Fruit fly (Drosophila melanogaster) whole organism, embryonic: Measurements from ENCODE around the gene Gga.

Experiments
- Asciz ChIP-seq: fragments of 200-800 bp; sonication (Bioruptor generic); optimal IDR thresholded peaks from 2 replicates; lab custom pipeline; 2017; ENCODE audit warnings: missing biosample characterization, mild to moderate bottlenecking, missing genetic modification characterization, missing genetic modification reagents
- B-H1 ChIP-seq: fragments of 200-800 bp; sonication (Bioruptor generic); IDR thresholded peaks from 3 replicates; pipeline ENCODE4 v1.3.6; 2022; ENCODE audit warnings: missing biosample characterization, missing genetic modification characterization
- BEAF-32 ChIP-seq: fragments of 200-800 bp; sonication (Bioruptor generic); optimal IDR thresholded peaks from 3 replicates; lab custom pipeline; 2017; ENCODE audit warnings: missing biosample characterization, missing genetic modification characterization, mild to moderate bottlenecking, moderate library complexity, missing genetic modification reagents
- C15 ChIP-seq: fragments of 200-800 bp; sonication (Bioruptor generic); IDR thresholded peaks from 3 replicates; pipeline ENCODE4 v1.3.6; 2022; ENCODE audit warnings: missing biosample characterization, missing genetic modification characterization
- CG10267 ChIP-seq: fragments of 200-800 bp; sonication (Bioruptor generic); optimal IDR thresholded peaks from 2 replicates; lab custom pipeline; 2018; ENCODE audit warnings: missing biosample characterization, mild to moderate bottlenecking, missing genetic modification characterization, moderate library complexity
- CG12391 ChIP-seq: fragments of 200-800 bp; sonication (Bioruptor generic); optimal IDR thresholded peaks from 3 replicates; lab custom pipeline; 2018; ENCODE audit warnings: missing biosample characterization, mild to moderate bottlenecking, missing genetic modification characterization, moderate library complexity
- CG14441 ChIP-seq: fragments of 200-800 bp; sonication (Bioruptor generic); IDR thresholded peaks from 2 replicates; pipeline ENCODE4 v1.3.6; 2022; ENCODE audit warnings: missing biosample characterization, missing genetic modification characterization
- CG15011 ChIP-seq: fragments of 200-800 bp; sonication (Bioruptor generic); optimal IDR thresholded peaks from 3 replicates; lab custom pipeline; 2018; ENCODE audit warnings: missing biosample characterization, mild to moderate bottlenecking, missing genetic modification characterization
- CG15696 ChIP-seq: fragments of 200-800 bp; sonication (Bioruptor generic); optimal IDR thresholded peaks from 2 replicates; lab custom pipeline; 2019; ENCODE audit warnings: missing biosample characterization, mild to moderate bottlenecking, missing genetic modification characterization, moderate library complexity
- CG16779 ChIP-seq: fragments of 200-800 bp; sonication (Bioruptor generic); IDR thresholded peaks from 2 replicates; pipeline ENCODE4 v1.3.6; 2022; ENCODE audit warnings: missing biosample characterization, missing genetic modification characterization
- CG1792 ChIP-seq: fragments of 200-800 bp; sonication (Bioruptor generic); optimal IDR thresholded peaks from 2 replicates; lab custom pipeline; 2016; ENCODE audit warnings: missing biosample characterization, missing genetic modification characterization
- CG18262 ChIP-seq: fragments of 200-800 bp; optimal IDR thresholded peaks from 3 replicates; lab custom pipeline; 2019; ENCODE audit warnings: missing biosample characterization, mild to moderate bottlenecking, missing genetic modification characterization, moderate library complexity
- CG2875 ChIP-seq: fragments of 200-800 bp; sonication (Bioruptor generic); optimal IDR thresholded peaks from 2 replicates; lab custom pipeline; 2017; ENCODE audit warnings: missing biosample characterization, mild to moderate bottlenecking, missing genetic modification characterization, missing genetic modification reagents
- CG2889 ChIP-seq: fragments of 200-800 bp; sonication (Bioruptor generic); IDR thresholded peaks from 3 replicates; pipeline ENCODE4 v1.3.6; 2022; ENCODE audit warnings: missing biosample characterization, missing genetic modification characterization
- CG30020 ChIP-seq: fragments of 200-800 bp; optimal IDR thresholded peaks from 2 replicates; lab custom pipeline; 2019; ENCODE audit warnings: missing biosample characterization, mild to moderate bottlenecking, missing genetic modification characterization, moderate library complexity
- CG32767 ChIP-seq: fragments of 200-800 bp; sonication (Bioruptor generic); IDR thresholded peaks from 2 replicates; pipeline ENCODE4 v1.3.6; 2022; ENCODE audit warnings: missing biosample characterization, missing genetic modification characterization
- CG42726 ChIP-seq: fragments of 200-800 bp; sonication (Bioruptor generic); IDR thresholded peaks from 2 replicates; pipeline ENCODE4 v1.3.6; 2022; ENCODE audit warnings: missing biosample characterization, missing genetic modification characterization; ENCODE audit not compliant: partially characterized antibody
- CG4854 ChIP-seq: fragments of 200-800 bp; sonication (Bioruptor generic); optimal IDR thresholded peaks from 2 replicates; lab custom pipeline; 2016; ENCODE audit warnings: missing biosample characterization, missing genetic modification characterization, inconsistent platforms
- CG7745 ChIP-seq: fragments of 200-800 bp; sonication (Bioruptor generic); optimal IDR thresholded peaks from 2 replicates; lab custom pipeline; 2018; ENCODE audit warnings: missing biosample characterization, mild to moderate bottlenecking, missing genetic modification characterization, moderate library complexity
- CG9817 ChIP-seq: fragments of 200-800 bp; sonication (Bioruptor generic); optimal IDR thresholded peaks from 2 replicates; lab custom pipeline; 2018; ENCODE audit warnings: missing biosample characterization, mild to moderate bottlenecking, missing genetic modification characterization, moderate library complexity
- Camta ChIP-seq: fragments of 200-800 bp; sonication (Bioruptor generic); optimal IDR thresholded peaks from 2 replicates; lab custom pipeline; 2016; ENCODE audit warnings: missing biosample characterization, missing genetic modification characterization
- CkIIα-i1 ChIP-seq: fragments of 200-800 bp; sonication (Bioruptor generic); IDR thresholded peaks from 2 replicates; pipeline ENCODE4 v1.3.6; 2022; ENCODE audit warnings: missing biosample characterization, missing genetic modification characterization
- E2f1 ChIP-seq: fragments of 200-800 bp; sonication (Bioruptor generic); IDR thresholded peaks from 2 replicates; pipeline ENCODE4 v1.3.6; 2022; ENCODE audit warnings: missing biosample characterization, missing genetic modification characterization
- HLHmδ ChIP-seq: fragments of 200-800 bp; sonication (Bioruptor generic); optimal IDR thresholded peaks from 2 replicates; lab custom pipeline; 2018; ENCODE audit warnings: missing biosample characterization, mild to moderate bottlenecking, missing genetic modification characterization, moderate library complexity
- Hmr ChIP-seq: fragments of 200-800 bp; sonication (Bioruptor generic); optimal IDR thresholded peaks from 3 replicates; lab custom pipeline; 2017; ENCODE audit warnings: mild to moderate bottlenecking, missing biosample characterization, missing genetic modification reagents, missing genetic modification characterization
- MBD-R2 ChIP-seq: fragments of 200-800 bp; sonication (Bioruptor generic); IDR thresholded peaks from 2 replicates; pipeline ENCODE4 v1.3.6; 2022; ENCODE audit warnings: missing biosample characterization, missing genetic modification characterization
- Neu2 ChIP-seq: fragments of 200-800 bp; sonication (Bioruptor generic); optimal IDR thresholded peaks from 3 replicates; lab custom pipeline; 2016; ENCODE audit warnings: missing biosample characterization, missing genetic modification characterization, borderline replicate concordance
- Ptx1 ChIP-seq: fragments of 200-800 bp; sonication (Bioruptor generic); IDR thresholded peaks from 2 replicates; pipeline ENCODE4 v1.3.6; 2022; ENCODE audit warnings: missing biosample characterization, missing genetic modification characterization
- Rfx ChIP-seq: fragments of 200-800 bp; sonication (Bioruptor generic); IDR thresholded peaks from 2 replicates; pipeline ENCODE4 v1.3.6; 2022; ENCODE audit warnings: missing biosample characterization, missing genetic modification characterization
- Xbp1 ChIP-seq: fragments of 200-800 bp; sonication (Bioruptor generic); optimal IDR thresholded peaks from 3 replicates; lab custom pipeline; 2016; ENCODE audit warnings: missing biosample characterization, mild to moderate bottlenecking, missing genetic modification characterization
- ab ChIP-seq: fragments of 200-800 bp; sonication (Bioruptor generic); optimal IDR thresholded peaks from 2 replicates; lab custom pipeline; 2016; ENCODE audit warnings: missing biosample characterization, missing genetic modification characterization
- ac ChIP-seq: fragments of 200-800 bp; sonication (Bioruptor generic); optimal IDR thresholded peaks from 3 replicates; lab custom pipeline; 2017; ENCODE audit warnings: missing biosample characterization, mild to moderate bottlenecking, missing genetic modification characterization
- chinmo ChIP-seq: fragments of 200-800 bp; sonication (Bioruptor generic); IDR thresholded peaks from 4 replicates; pipeline ENCODE4 v1.3.6; 2022; ENCODE audit warnings: missing biosample characterization, missing genetic modification characterization; ENCODE audit not compliant: partially characterized antibody
- eve ChIP-seq, 2 experiments: fragments of >200 bp; optimal IDR thresholded peaks; 2 replicates each; lab custom pipeline; 2017; ENCODE audit warnings: missing biosample characterization in 2 of 2, missing genetic modification characterization in 2 of 2
- gsb ChIP-seq: fragments of 200-800 bp; sonication (Bioruptor generic); IDR thresholded peaks from 2 replicates; pipeline ENCODE4 v1.3.6; 2022; ENCODE audit warnings: missing biosample characterization, missing genetic modification characterization
- hbn ChIP-seq: fragments of 200-800 bp; sonication (Bioruptor generic); IDR thresholded peaks from 2 replicates; pipeline ENCODE4 v1.3.6; 2022; ENCODE audit warnings: missing biosample characterization, missing genetic modification characterization; ENCODE audit not compliant: partially characterized antibody
- lov ChIP-seq, 2 experiments: fragments of 200-800 bp in 1 of 2; fragments of >200 bp in 1 of 2; sonication (Bioruptor generic) in 1 of 2; IDR thresholded peaks in 1 of 2; optimal IDR thresholded peaks in 1 of 2; 2 replicates in 1 of 2; 3 replicates in 1 of 2; pipeline versions ENCODE4 v1.3.6 to Lab custom; 2017 to 2022; ENCODE audit warnings: missing biosample characterization in 1 of 2, missing genetic modification characterization in 1 of 2
- maf-S ChIP-seq: fragments of 200-800 bp; sonication (Bioruptor generic); optimal IDR thresholded peaks from 2 replicates; lab custom pipeline; 2016; ENCODE audit warnings: missing biosample characterization, missing genetic modification characterization
- nerfin-1 ChIP-seq: fragments of 200-800 bp; sonication (Bioruptor generic); optimal IDR thresholded peaks from 3 replicates; lab custom pipeline; 2019; ENCODE audit warnings: missing biosample characterization, mild to moderate bottlenecking, missing genetic modification characterization, moderate library complexity
- p53 ChIP-seq: fragments of 200-800 bp; sonication (Bioruptor generic); optimal IDR thresholded peaks from 2 replicates; lab custom pipeline; 2016; ENCODE audit warnings: missing biosample characterization, missing genetic modification characterization
- psq ChIP-seq: fragments of 200-800 bp; sonication (Bioruptor generic); optimal IDR thresholded peaks from 2 replicates; lab custom pipeline; 2017; ENCODE audit warnings: missing biosample characterization, missing genetic modification characterization
- pum ChIP-seq: fragments of 200-800 bp; sonication (Bioruptor generic); optimal IDR thresholded peaks from 2 replicates; lab custom pipeline; 2016; ENCODE audit warnings: missing biosample characterization, missing genetic modification characterization
- sqz ChIP-seq: fragments of 200-800 bp; sonication (Bioruptor generic); optimal IDR thresholded peaks from 3 replicates; lab custom pipeline; 2018; ENCODE audit warnings: missing biosample characterization, mild to moderate bottlenecking, missing genetic modification characterization
- trem ChIP-seq: fragments of 200-800 bp; optimal IDR thresholded peaks from 3 replicates; lab custom pipeline; 2019; ENCODE audit warnings: missing biosample characterization, mild to moderate bottlenecking, missing genetic modification characterization, moderate library complexity
- unc-4 ChIP-seq: fragments of 200-800 bp; sonication (Bioruptor generic); IDR thresholded peaks from 2 replicates; pipeline ENCODE4 v1.3.6; 2022; ENCODE audit warnings: missing biosample characterization, missing genetic modification characterization; ENCODE audit not compliant: partially characterized antibody
- yki ChIP-seq: fragments of >200 bp; optimal IDR thresholded peaks from 3 replicates; lab custom pipeline; 2018
- zen2 ChIP-seq: fragments of 200-800 bp; sonication (Bioruptor generic); IDR thresholded peaks from 3 replicates; pipeline ENCODE4 v1.3.6; 2022; ENCODE audit warnings: missing biosample characterization, missing genetic modification characterization; ENCODE audit not compliant: partially characterized antibody
- zf30C ChIP-seq: fragments of 200-800 bp; sonication (Bioruptor generic); optimal IDR thresholded peaks from 3 replicates; lab custom pipeline; 2018; ENCODE audit warnings: missing biosample characterization, mild to moderate bottlenecking, missing genetic modification characterization

Gene Gga

dm6 chrX:9583440-9584103 lies 17.3 kb upstream of the Gga start (continued):
- TF ChIP-seq Asciz (GFP tag; lab: Kevin White, UChicago) (peak; percentile 94), C15 (peak; percentile 74; the same call in 1 of the 3 replicates), CG10267 (tag; lab: Kevin White, UChicago) (peak; percentile 86), CG15696 (tag; lab: Kevin White, UChicago) (peak; percentile 69), CG2889 (peak; percentile 83), zf30C (GFP tag; lab: Kevin White, UChicago) (no peak), CG30020 (tag; lab: Kevin White, UChicago) (peak; percentile 71), zen2 (no peak), CG4854 (GFP tag; lab: Kevin White, UChicago) (peak; percentile 76), gsb (peak; percentile 78), CG32767 (GFP tag; lab: Robert Waterston, UW) (peak; percentile 91), ac (GFP tag; lab: Kevin White, UChicago) (peak; percentile 58), Xbp1 (peak; percentile 91), Neu2 (GFP tag; lab: Kevin White, UChicago) (no peak), lov (optimal IDR thresholded peaks at IDR 0.05; lab: Kevin White, UChicago) (no peak), lov (GFP tag; IDR thresholded peaks at IDR 0.05; lab: Robert Waterston, UW) (peak; percentile 82; the same call in 2 of the 3 replicates), CG42726 (GFP tag; lab: Robert Waterston, UW) (no peak), E2f1 (peak; percentile 92), MBD-R2 (GFP tag; lab: Robert Waterston, UW) (peak; percentile 79), CG14441 (GFP tag; lab: Robert Waterston, UW) (peak; percentile 93), CG7745 (tag; lab: Kevin White, UChicago) (no peak), CG1792 (no peak), unc-4 (GFP tag; lab: Robert Waterston, UW) (no peak), HLHmδ (GFP tag; lab: Kevin White, UChicago) (no peak), CG2875 (GFP tag; lab: Kevin White, UChicago) (peak; percentile 93), ab (GFP tag; lab: Kevin White, UChicago) (peak; percentile 51), maf-S (GFP tag; lab: Kevin White, UChicago) (peak; percentile 54), nerfin-1 (tag; lab: Kevin White, UChicago) (peak; percentile 91), psq (GFP tag; lab: Kevin White, UChicago) (peak; percentile 74), CG15011 (GFP tag; lab: Kevin White, UChicago) (peak; percentile 93), CG12391 (tag; lab: Kevin White, UChicago) (peak; percentile 96), sqz (peak; percentile 90), pum (GFP tag; lab: Kevin White, UChicago) (peak; percentile 46), eve (GFP tag; optimal IDR thresholded peaks at IDR 0.05; lab: Kevin White, UChicago) (peak in 1 of 2 experiments; percentile 95), Hmr (GFP tag; lab: Kevin White, UChicago) (peak; percentile 97), BEAF-32 (peak; percentile 12), CkIIα-i1 (peak; percentile 36; the same call in 1 of the 2 replicates), Ptx1 (GFP tag; lab: Robert Waterston, UW) (peak; percentile 95), chinmo (no peak), CG16779 (GFP tag; lab: Robert Waterston, UW) (peak; percentile 85; the same call in 1 of the 2 replicates), p53 (GFP tag; lab: Kevin White, UChicago) (no peak), yki (lab: Kevin White, UChicago) (no peak), hbn (GFP tag; lab: Robert Waterston, UW) (no peak), CG18262 (peak; percentile 95), Rfx (GFP tag; lab: Robert Waterston, UW) (peak; percentile 93), trem (tag; lab: Kevin White, UChicago) (peak; percentile 83), CG9817 (tag; lab: Kevin White, UChicago) (peak; percentile 94), Camta (GFP tag; lab: Kevin White, UChicago) (peak; percentile 59), B-H1 (GFP tag; lab: Robert Waterston, UW) (peak; percentile 89)
